Worm (Caenorhabditis elegans) whole organism, L1 larva: ENCODE data around the gene Y105C5B.15.

Experiments used
- C16A3.4 ChIP-seq: fragments of 150-350 bp; optimal IDR thresholded peaks from 2 replicates; lab custom pipeline; 2014; ENCODE audit warnings: missing biosample characterization, missing genetic modification characterization
- F16B12.6 ChIP-seq: fragments of 150-350 bp; optimal IDR thresholded peaks from 2 replicates; lab custom pipeline; 2014; ENCODE audit warnings: missing biosample characterization, missing genetic modification characterization
- aha-1 ChIP-seq: fragments of 150-350 bp; optimal IDR thresholded peaks from 2 replicates; lab custom pipeline; 2014; ENCODE audit warnings: missing biosample characterization, missing genetic modification characterization
- ceh-82 ChIP-seq, 3 experiments: fragments of 150-350 bp in 1 of 3; sonication (generic microtip) in 2 of 3; optimal IDR thresholded peaks; 2 replicates each; lab custom pipeline; 2014 to 2017; ENCODE audit warnings: missing biosample characterization in 3 of 3, missing genetic modification characterization in 3 of 3
- ceh-90 ChIP-seq: sonication (generic microtip); optimal IDR thresholded peaks from 2 replicates; lab custom pipeline; 2016; ENCODE audit warnings: missing genetic modification characterization, missing compliant biosample characterization
- ces-1 ChIP-seq: fragments of 150-350 bp; optimal IDR thresholded peaks from 2 replicates; lab custom pipeline; 2014; ENCODE audit warnings: missing biosample characterization, missing genetic modification reagents, missing genetic modification characterization
- efl-1 ChIP-seq, 4 experiments: fragments of 150-350 bp; optimal IDR thresholded peaks in 3 of 4; peaks in 1 of 4; 1 replicate in 1 of 4; 2 replicates in 3 of 4; lab custom pipeline; 2014; ENCODE audit warnings: missing biosample characterization in 2 of 4, missing genetic modification characterization in 2 of 4, missing genetic modification reagents in 2 of 4
- efl-3 ChIP-seq: fragments of 200-800 bp; sonication (Bioruptor generic); optimal IDR thresholded peaks from 2 replicates; lab custom pipeline; 2018; ENCODE audit warnings: mild to moderate bottlenecking, missing genetic modification characterization, missing compliant biosample characterization
- egl-27 ChIP-seq, 2 experiments: fragments of 150-350 bp in 1 of 2; sonication (generic microtip); optimal IDR thresholded peaks; 3 replicates each; lab custom pipeline; 2017 to 2018; ENCODE audit warnings: missing biosample characterization in 2 of 2, missing genetic modification characterization in 2 of 2, missing genetic modification reagents in 2 of 2
- elt-2 ChIP-seq: sonication (generic microtip); optimal IDR thresholded peaks from 2 replicates; lab custom pipeline; 2016; ENCODE audit warnings: missing genetic modification characterization, mild to moderate bottlenecking, inconsistent platforms, missing compliant biosample characterization, missing genetic modification reagents
- elt-3 ChIP-seq, 6 experiments: fragments of 150-350 bp in 1 of 6; sonication (generic microtip); optimal IDR thresholded peaks; 2 replicates each; lab custom pipeline; 2017 to 2018; ENCODE audit warnings: missing biosample characterization in 6 of 6, missing genetic modification characterization in 6 of 6, inconsistent platforms in 1 of 6
- ets-5 ChIP-seq: fragments of 200-800 bp; sonication (Bioruptor generic); IDR thresholded peaks from 2 replicates; pipeline ENCODE4 v1.3.6; 2022; ENCODE audit warnings: missing genetic modification characterization, missing compliant biosample characterization
- fkh-8 ChIP-seq: sonication (generic microtip); optimal IDR thresholded peaks from 2 replicates; lab custom pipeline; 2016; ENCODE audit warnings: mild to moderate bottlenecking, missing genetic modification characterization, missing compliant biosample characterization
- fos-1 ChIP-seq: fragments of 150-350 bp; optimal IDR thresholded peaks from 2 replicates; lab custom pipeline; 2014; ENCODE audit warnings: missing biosample characterization, missing genetic modification characterization
- hlh-17 ChIP-seq: fragments of 200-800 bp; sonication (Bioruptor generic); optimal IDR thresholded peaks from 2 replicates; lab custom pipeline; 2018; ENCODE audit warnings: missing genetic modification characterization, mild to moderate bottlenecking, missing compliant biosample characterization, moderate library complexity, borderline replicate concordance
- hlh-4 ChIP-seq: sonication (generic microtip); optimal IDR thresholded peaks from 2 replicates; lab custom pipeline; 2016; ENCODE audit warnings: mild to moderate bottlenecking, missing genetic modification characterization, missing compliant biosample characterization
- hpl-2 ChIP-seq: fragments of 150-350 bp; optimal IDR thresholded peaks from 2 replicates; lab custom pipeline; 2014; ENCODE audit warnings: missing biosample characterization, missing genetic modification reagents, missing genetic modification characterization
- irx-1 ChIP-seq: sonication (generic microtip); optimal IDR thresholded peaks from 2 replicates; lab custom pipeline; 2016; ENCODE audit warnings: missing genetic modification characterization, missing compliant biosample characterization
- jun-1 ChIP-seq: fragments of 150-350 bp; optimal IDR thresholded peaks from 2 replicates; lab custom pipeline; 2014; ENCODE audit warnings: missing biosample characterization, missing genetic modification reagents, missing genetic modification characterization
- lin-13 ChIP-seq: fragments of 150-350 bp; optimal IDR thresholded peaks from 2 replicates; lab custom pipeline; 2014; ENCODE audit warnings: missing biosample characterization, missing genetic modification reagents, missing genetic modification characterization
- lin-35 ChIP-seq, 2 experiments: fragments of 150-350 bp; optimal IDR thresholded peaks; 2 replicates each; lab custom pipeline; 2014; ENCODE audit warnings: missing biosample characterization in 2 of 2, missing genetic modification characterization in 2 of 2, missing genetic modification reagents in 2 of 2
- lir-3 ChIP-seq: sonication (generic microtip); optimal IDR thresholded peaks from 2 replicates; lab custom pipeline; 2016; ENCODE audit warnings: mild to moderate bottlenecking, missing genetic modification characterization, moderate library complexity, missing compliant biosample characterization; ENCODE audit not compliant: poor library complexity
- lsy-2 ChIP-seq, 2 experiments: fragments of 150-350 bp; optimal IDR thresholded peaks; 2 replicates each; lab custom pipeline; 2014; ENCODE audit warnings: missing biosample characterization in 2 of 2, missing genetic modification characterization in 2 of 2
- mef-2 ChIP-seq: fragments of 150-350 bp; optimal IDR thresholded peaks from 2 replicates; lab custom pipeline; 2014; ENCODE audit warnings: missing biosample characterization, missing genetic modification characterization
- mep-1 ChIP-seq: fragments of 150-350 bp; optimal IDR thresholded peaks from 2 replicates; lab custom pipeline; 2014; ENCODE audit warnings: missing biosample characterization, missing genetic modification characterization
- nhr-11 ChIP-seq: fragments of 150-350 bp; optimal IDR thresholded peaks from 2 replicates; lab custom pipeline; 2014; ENCODE audit warnings: missing biosample characterization, missing genetic modification characterization
- nhr-12 ChIP-seq: sonication (generic microtip); optimal IDR thresholded peaks from 2 replicates; lab custom pipeline; 2017; ENCODE audit warnings: missing biosample characterization, missing genetic modification characterization
- nhr-47 ChIP-seq: sonication (generic microtip); optimal IDR thresholded peaks from 2 replicates; lab custom pipeline; 2016; ENCODE audit warnings: mild to moderate bottlenecking, missing genetic modification characterization, moderate library complexity, missing compliant biosample characterization
- nhr-71 ChIP-seq: sonication (generic microtip); optimal IDR thresholded peaks from 2 replicates; lab custom pipeline; 2016; ENCODE audit warnings: mild to moderate bottlenecking, missing genetic modification characterization, moderate library complexity, missing compliant biosample characterization
- nhr-76 ChIP-seq: sonication (generic microtip); optimal IDR thresholded peaks from 2 replicates; lab custom pipeline; 2017; ENCODE audit warnings: missing biosample characterization, missing genetic modification characterization
- nhr-85 ChIP-seq: sonication (generic microtip); peaks from one replicate; lab custom pipeline; 2016; ENCODE audit warnings: missing genetic modification characterization, inconsistent platforms, missing compliant biosample characterization
- nhr-90 ChIP-seq: sonication (generic microtip); optimal IDR thresholded peaks from 2 replicates; lab custom pipeline; 2016; ENCODE audit warnings: mild to moderate bottlenecking, missing genetic modification characterization, missing compliant biosample characterization; ENCODE audit not compliant: poor library complexity
- pax-3 ChIP-seq: fragments of 200-800 bp; sonication (Bioruptor generic); optimal IDR thresholded peaks from 2 replicates; lab custom pipeline; 2018; ENCODE audit warnings: mild to moderate bottlenecking, missing genetic modification characterization, moderate library complexity, missing compliant biosample characterization
- pqm-1 ChIP-seq: sonication (generic microtip); optimal IDR thresholded peaks from 3 replicates; lab custom pipeline; 2017; ENCODE audit warnings: missing biosample characterization, missing genetic modification characterization
- rnt-1 ChIP-seq: sonication (generic microtip); optimal IDR thresholded peaks from 2 replicates; lab custom pipeline; 2016; ENCODE audit warnings: mild to moderate bottlenecking, missing genetic modification characterization, moderate library complexity, missing compliant biosample characterization
- skn-1 ChIP-seq: fragments of 150-350 bp; optimal IDR thresholded peaks from 2 replicates; lab custom pipeline; 2014; ENCODE audit warnings: missing biosample characterization, missing genetic modification characterization
- snu-23 ChIP-seq: sonication (generic microtip); optimal IDR thresholded peaks from 2 replicates; lab custom pipeline; 2016; ENCODE audit warnings: missing genetic modification characterization, missing compliant biosample characterization
- tlp-1 ChIP-seq: fragments of 150-350 bp; optimal IDR thresholded peaks from 2 replicates; lab custom pipeline; 2014; ENCODE audit warnings: missing biosample characterization, missing genetic modification characterization
- unc-30 ChIP-seq: sonication (generic microtip); optimal IDR thresholded peaks from 2 replicates; lab custom pipeline; 2017; ENCODE audit warnings: missing biosample characterization, missing genetic modification characterization
- unc-62 ChIP-seq: fragments of 150-350 bp; optimal IDR thresholded peaks from 2 replicates; lab custom pipeline; 2014; ENCODE audit warnings: missing biosample characterization, missing genetic modification reagents, missing genetic modification characterization
- unc-86 ChIP-seq: sonication (generic microtip); optimal IDR thresholded peaks from 2 replicates; lab custom pipeline; 2016; ENCODE audit warnings: missing genetic modification characterization, missing compliant biosample characterization
- vab-15 ChIP-seq: sonication (generic microtip); optimal IDR thresholded peaks from 2 replicates; lab custom pipeline; 2017; ENCODE audit warnings: missing genotype, mild to moderate bottlenecking, missing genetic modification characterization, missing compliant biosample characterization
- xbp-1 ChIP-seq: sonication (generic microtip); optimal IDR thresholded peaks from 2 replicates; lab custom pipeline; 2016; ENCODE audit warnings: missing genetic modification characterization, missing compliant biosample characterization
- zag-1 ChIP-seq: fragments of 150-350 bp; optimal IDR thresholded peaks from 2 replicates; lab custom pipeline; 2014; ENCODE audit warnings: missing biosample characterization, missing genetic modification characterization

The Y105C5B.15 gene

DNA sequence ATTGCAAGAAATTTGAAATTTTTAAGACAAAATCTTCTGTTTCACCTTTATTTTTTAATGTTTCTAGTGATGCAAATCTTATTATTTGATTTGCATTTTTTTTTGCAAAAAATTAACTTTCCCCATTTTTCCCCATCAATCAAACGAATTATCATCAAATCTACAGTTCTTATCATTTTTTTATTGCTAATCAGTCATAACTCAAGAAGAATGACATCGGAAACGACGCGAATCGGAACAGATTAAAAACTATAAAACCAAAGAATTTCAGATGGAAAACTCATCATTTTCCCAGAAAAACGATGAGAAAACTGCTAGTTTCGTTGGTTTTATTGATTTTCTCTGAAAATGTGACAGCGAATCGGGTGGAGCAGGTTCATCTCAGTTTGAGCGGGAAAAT lies at the start of gene Y105C5B.15:
Y105C5B.15 (plus strand) TSS at position 297 of the 400 bp plus-strand sequence.
- TF ChIP-seq unc-62 (no peak), lin-35 (GFP tag; optimal IDR thresholded peaks at IDR 0.05; lab: Kevin White, UChicago) (no peak), nhr-12 (tag; lab: Kevin White, UChicago) (no peak), elt-2 (tag; lab: Kevin White, UChicago) (peak; percentile 10)

DNA sequence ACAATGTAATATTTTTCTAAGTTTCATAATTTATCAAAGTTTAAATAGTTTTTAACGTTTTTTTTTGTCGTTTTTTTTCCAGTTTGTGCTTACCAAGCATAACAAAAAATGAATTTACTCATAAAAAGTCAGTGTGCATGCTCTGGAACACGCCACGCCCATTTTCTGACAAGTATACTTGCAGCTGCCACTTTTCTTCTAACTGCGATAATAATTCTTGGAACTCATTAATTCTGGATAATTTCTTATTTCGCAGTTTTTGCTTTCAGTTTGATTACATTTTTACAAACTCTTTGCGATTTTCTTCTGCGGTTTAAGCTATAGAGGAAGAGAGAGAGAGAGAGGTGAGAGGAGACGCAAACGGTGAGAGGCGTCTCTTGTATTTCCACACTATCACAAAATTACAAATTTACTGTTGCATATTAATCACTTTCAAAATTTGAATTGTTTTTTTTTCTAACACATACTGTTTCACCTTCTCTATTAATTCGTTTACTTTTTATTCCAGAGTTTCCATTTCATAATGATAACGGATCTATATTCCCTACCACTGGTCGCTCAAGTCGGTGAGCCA lies 45.6 kb upstream of the Y105C5B.15 start, which contains the start of gene srv-15:
srv-15 (plus strand) TSS at position 524 of the 574 bp plus-strand sequence.
- TF ChIP-seq nhr-90 (tag; lab: Kevin White, UChicago) (no peak), hlh-4 (tag; lab: Kevin White, UChicago) (peak; percentile 76), nhr-47 (tag; lab: Kevin White, UChicago) (peak; percentile 29), nhr-71 (tag; lab: Kevin White, UChicago) (peak; percentile 39), fkh-8 (tag; lab: Kevin White, UChicago) (peak; percentile 25)

DNA sequence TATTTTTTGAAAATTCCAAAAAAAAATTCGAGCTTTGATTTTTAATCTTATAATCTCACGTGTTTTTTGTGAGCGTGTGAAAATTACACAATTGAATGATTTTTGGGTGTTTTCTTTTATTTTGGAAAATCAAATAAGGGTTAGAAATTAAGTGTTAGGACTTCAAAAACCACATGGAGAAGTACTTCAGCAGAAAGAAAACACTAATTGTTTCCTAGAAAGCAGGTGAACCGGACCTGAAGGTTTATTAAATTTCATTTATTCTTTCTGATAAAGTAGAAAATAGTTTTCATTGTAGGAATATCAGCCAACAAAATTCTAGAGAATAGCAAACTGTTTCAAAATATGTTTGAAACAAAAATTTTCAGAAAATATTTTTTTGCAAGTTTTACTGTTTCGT lies 43.5 kb upstream of the Y105C5B.15 start:
- TF ChIP-seq nhr-71 (tag; lab: Kevin White, UChicago) (peak; percentile 29), mep-1 (tag; lab: Kevin White, UChicago) (no peak), snu-23 (GFP tag; lab: Kevin White, UChicago) (no peak), nhr-11 (tag; lab: Kevin White, UChicago) (no peak), efl-1 (optimal IDR thresholded peaks at IDR 0.05; lab: Kevin White, UChicago) (no peak), efl-1 (GFP tag; optimal IDR thresholded peaks at IDR 0.05 in 1 of 2; lab: Kevin White, UChicago) (peak in 1 of 2 experiments; percentile 40), egl-27 (tag; optimal IDR thresholded peaks at IDR 0.05; lab: Kevin White, UChicago) (no peak), skn-1 (tag; lab: Kevin White, UChicago) (no peak), lin-13 (GFP tag; lab: Kevin White, UChicago) (no peak), ces-1 (GFP tag; lab: Kevin White, UChicago) (no peak), lir-3 (tag; lab: Kevin White, UChicago) (no peak), F16B12.6 (no peak), ets-5 (no peak), tlp-1 (tag; lab: Kevin White, UChicago) (no peak), elt-3 (tag; optimal IDR thresholded peaks at IDR 0.05; lab: Kevin White, UChicago) (no peak), hlh-4 (tag; lab: Kevin White, UChicago) (peak; percentile 75), hpl-2 (GFP tag; lab: Kevin White, UChicago) (no peak), nhr-90 (tag; lab: Kevin White, UChicago) (no peak), nhr-85 (no peak), jun-1 (tag; lab: Kevin White, UChicago) (no peak), rnt-1 (tag; lab: Kevin White, UChicago) (no peak), ceh-90 (tag; lab: Kevin White, UChicago) (no peak), efl-3 (GFP tag; lab: Kevin White, UChicago) (no peak), nhr-76 (tag; lab: Kevin White, UChicago) (no peak), xbp-1 (tag; lab: Kevin White, UChicago) (no peak), hlh-17 (GFP tag; lab: Kevin White, UChicago) (no peak), vab-15 (no peak), unc-30 (tag; lab: Kevin White, UChicago) (no peak), fkh-8 (tag; lab: Kevin White, UChicago) (peak; percentile 69), pax-3 (no peak), zag-1 (tag; lab: Kevin White, UChicago) (no peak), nhr-47 (tag; lab: Kevin White, UChicago) (peak; percentile 33), C16A3.4 (tag; lab: Kevin White, UChicago) (no peak), ceh-82 (tag; optimal IDR thresholded peaks at IDR 0.05; lab: Kevin White, UChicago) (no peak), aha-1 (no peak), lsy-2 (tag; optimal IDR thresholded peaks at IDR 0.05; lab: Kevin White, UChicago) (no peak), pqm-1 (tag; lab: Kevin White, UChicago) (no peak), mef-2 (tag; lab: Kevin White, UChicago) (no peak), irx-1 (tag; lab: Kevin White, UChicago) (no peak), fos-1 (tag; lab: Kevin White, UChicago) (no peak), unc-86 (tag; lab: Kevin White, UChicago) (no peak)
- TF ChIP-seq, all 84 proteins: peak for 5
